Worm (Caenorhabditis elegans) whole organism, L4/young adult: ENCODE measurements around the gene atgp-1.

Experiments
- dao-5 ChIP-seq: sonication (generic microtip); optimal IDR thresholded peaks from 2 replicates; lab custom pipeline; 2016; ENCODE audit warnings: missing genotype, missing genetic modification characterization, moderate library complexity, missing compliant biosample characterization
- him-1 ChIP-seq: sonication (generic microtip); optimal IDR thresholded peaks from 2 replicates; lab custom pipeline; 2016; ENCODE audit warnings: missing genotype, missing genetic modification reagents, missing genetic modification characterization, missing compliant biosample characterization

- TF ChIP-seq him-1 (tag; lab: Kevin White, UChicago) (no peak), dao-5 (tag; lab: Kevin White, UChicago) (no peak)
Measured at ce11 chrIV:17285263-17285662, 16.1 kb downstream of the atgp-1 start.
